Worm (Caenorhabditis elegans): ENCODE results near the gene ugt-41.

The ugt-41 gene

DNA sequence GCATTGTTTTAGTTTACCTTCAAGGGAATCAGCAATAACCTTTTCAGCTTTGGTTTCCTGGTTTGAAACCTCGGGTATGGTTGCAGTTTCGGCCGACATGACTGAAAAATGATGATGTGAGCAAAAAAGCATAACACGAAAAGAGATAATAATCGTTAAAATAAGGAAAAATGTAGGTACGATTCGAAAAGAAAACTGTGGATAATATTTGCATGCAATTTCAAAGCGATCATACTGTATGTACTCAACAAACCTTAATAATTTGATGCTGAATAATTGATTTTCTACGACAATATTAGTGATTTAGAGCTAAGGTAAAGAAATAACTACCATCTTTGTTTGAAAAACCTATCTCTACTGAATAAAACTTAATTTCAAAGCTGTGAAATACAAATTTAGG is 32.6 kb upstream of the ugt-41 start, which contains the start of gene attf-2:
TSS of gene attf-2 (minus strand) at position 101 of the 400 bp plus-strand sequence.
- TF ChIP-seq hmbx-1 (tag; optimal IDR thresholded peaks at IDR 0.05): no peak
- no peak for TF ChIP-seq ets-7 (tag; optimal IDR thresholded peaks at IDR 0.05)
- no peak for TF ChIP-seq aly-1 (tag; optimal IDR thresholded peaks at IDR 0.05)
- no peak for TF ChIP-seq ceh-13 (GFP tag; optimal IDR thresholded peaks at IDR 0.05)

DNA sequence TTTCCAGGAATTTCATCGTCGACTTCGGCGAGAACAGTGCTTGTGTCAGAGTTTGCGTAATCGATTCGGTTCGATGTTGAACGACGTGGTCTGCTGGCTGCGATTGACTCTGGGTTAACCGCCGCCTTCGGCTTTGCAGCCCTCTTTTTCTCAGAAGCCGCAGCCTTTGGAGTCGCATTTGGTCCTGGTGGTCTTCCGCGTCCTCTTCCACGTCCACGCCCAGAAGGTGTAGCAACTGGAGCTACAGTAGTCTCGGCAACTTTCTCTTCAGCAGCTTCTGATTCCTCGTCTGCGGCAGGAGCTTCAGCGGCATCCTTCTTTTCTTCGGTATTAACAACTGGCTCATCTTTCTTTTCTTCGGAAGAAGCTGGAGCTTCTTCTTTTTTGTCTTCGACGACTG is 31.4 kb upstream of the ugt-41 start:
- TF ChIP-seq hmg-4 (GFP tag; optimal IDR thresholded peaks at IDR 0.05) (no peak), scrt-1 (GFP tag; IDR thresholded peaks at IDR 0.05) (no peak), sea-1 (GFP tag; conservative IDR thresholded peaks at IDR 0.05) (no peak), F13C5.2 (tag; optimal IDR thresholded peaks at IDR 0.05) (no peak), flt-1 (GFP tag; IDR thresholded peaks at IDR 0.05) (no peak), ets-7 (tag; optimal IDR thresholded peaks at IDR 0.05) (no peak), hmbx-1 (tag; optimal IDR thresholded peaks at IDR 0.05) (no peak)

DNA sequence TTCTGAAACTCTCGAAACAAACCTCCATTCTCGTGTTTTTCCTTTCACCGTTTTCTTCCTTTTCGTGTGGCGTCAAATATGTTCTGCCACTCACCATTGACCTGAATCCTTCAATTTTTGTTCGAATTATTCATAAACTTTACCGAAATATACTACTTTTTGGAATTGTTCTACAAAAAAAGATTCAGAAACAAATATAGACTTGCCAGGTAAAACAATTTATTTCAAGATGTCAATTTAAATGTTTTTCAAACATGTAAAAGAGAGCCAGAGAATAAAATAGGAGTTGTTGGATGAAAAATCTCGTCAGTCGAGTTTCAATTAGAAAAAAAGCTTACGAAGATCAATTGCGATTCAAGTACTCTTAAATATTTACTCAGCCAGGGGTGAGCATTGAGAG is 30.2 kb upstream of the ugt-41 start, which contains the start of gene F09G2.8:
TSS of gene F09G2.8 (minus strand) at position 101 of the 400 bp plus-strand sequence.
- no peak for TF ChIP-seq hmg-4 (GFP tag; optimal IDR thresholded peaks at IDR 0.05)
- no peak for TF ChIP-seq ama-1 (optimal IDR thresholded peaks at IDR 0.05)
- TF ChIP-seq hmbx-1 (tag; optimal IDR thresholded peaks at IDR 0.05): no peak

DNA sequence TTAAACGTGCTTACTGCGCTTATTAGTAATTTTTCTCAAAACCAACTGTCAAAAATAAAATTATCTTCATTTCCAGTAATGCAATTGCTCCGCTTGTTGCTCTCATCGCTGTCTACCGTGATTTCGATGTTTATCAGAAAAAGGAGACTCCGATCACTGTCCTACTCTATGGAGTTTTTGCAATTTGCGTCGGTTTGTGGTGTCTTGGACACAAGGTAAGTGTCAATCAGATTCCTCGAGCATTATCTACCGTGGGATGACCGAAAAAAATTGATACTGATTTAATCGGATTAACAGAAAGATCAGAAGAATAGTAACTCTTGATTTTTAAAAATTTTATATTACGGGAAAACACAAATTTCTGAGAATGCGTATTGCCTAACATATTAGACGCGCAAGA is 23.9 kb upstream of the ugt-41 start:
- TF ChIP-seq pes-1 (GFP tag; IDR thresholded peaks at IDR 0.05) (no peak), sea-1 (GFP tag; conservative IDR thresholded peaks at IDR 0.05) (no peak), B0310.2 (tag; optimal IDR thresholded peaks at IDR 0.05) (no peak), hnd-1 (tag; optimal IDR thresholded peaks at IDR 0.05) (no peak), tbx-11 (GFP tag; IDR thresholded peaks at IDR 0.05) (no peak), hmbx-1 (tag; optimal IDR thresholded peaks at IDR 0.05) (no peak), flt-1 (GFP tag; IDR thresholded peaks at IDR 0.05) (no peak), ceh-36 (tag; optimal IDR thresholded peaks at IDR 0.05) (no peak), ceh-13 (GFP tag; optimal IDR thresholded peaks at IDR 0.05) (no peak), tbx-37 (GFP tag; conservative IDR thresholded peaks at IDR 0.05) (no peak), tra-4 (tag; optimal IDR thresholded peaks at IDR 0.05) (no peak), scrt-1 (GFP tag; IDR thresholded peaks at IDR 0.05) (no peak), hmg-4 (GFP tag; optimal IDR thresholded peaks at IDR 0.05) (no peak), ama-1 (optimal IDR thresholded peaks at IDR 0.05) (no peak), aly-1 (tag; optimal IDR thresholded peaks at IDR 0.05) (no peak), F13C5.2 (tag; optimal IDR thresholded peaks at IDR 0.05) (no peak), ets-7 (tag; optimal IDR thresholded peaks at IDR 0.05) (no peak)

DNA sequence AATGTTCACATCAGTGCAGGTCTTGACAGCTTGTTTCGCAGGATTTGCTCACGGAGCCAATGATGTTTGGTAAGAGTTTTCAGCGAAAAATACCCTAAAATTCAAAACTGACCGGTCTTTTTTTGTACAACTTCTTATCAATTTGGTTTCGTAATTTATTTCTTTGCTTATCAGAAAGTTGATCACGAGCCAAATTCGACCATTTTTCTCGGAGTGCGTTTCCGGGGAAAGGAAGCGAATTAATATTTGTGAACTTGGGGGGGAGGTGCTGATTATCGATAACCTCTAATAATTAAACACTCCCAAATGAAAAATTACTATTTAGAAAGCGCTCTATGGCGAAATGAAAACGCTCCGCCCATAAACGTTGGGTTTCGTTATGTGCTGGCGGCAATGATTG is 23.2 kb upstream of the ugt-41 start:
- TF ChIP-seq tra-4 (tag; optimal IDR thresholded peaks at IDR 0.05) (no peak), B0310.2 (tag; optimal IDR thresholded peaks at IDR 0.05) (no peak), hmg-4 (GFP tag; optimal IDR thresholded peaks at IDR 0.05) (no peak), F13C5.2 (tag; optimal IDR thresholded peaks at IDR 0.05) (no peak), tbx-11 (GFP tag; IDR thresholded peaks at IDR 0.05) (no peak), flt-1 (GFP tag; IDR thresholded peaks at IDR 0.05) (no peak), ceh-36 (tag; optimal IDR thresholded peaks at IDR 0.05) (no peak), ets-7 (tag; optimal IDR thresholded peaks at IDR 0.05) (no peak), aly-1 (tag; optimal IDR thresholded peaks at IDR 0.05) (no peak), hmbx-1 (tag; optimal IDR thresholded peaks at IDR 0.05) (no peak), sea-1 (GFP tag; conservative IDR thresholded peaks at IDR 0.05) (no peak), ama-1 (optimal IDR thresholded peaks at IDR 0.05) (no peak), pes-1 (GFP tag; IDR thresholded peaks at IDR 0.05) (no peak), ceh-13 (GFP tag; optimal IDR thresholded peaks at IDR 0.05) (no peak), tbx-37 (GFP tag; conservative IDR thresholded peaks at IDR 0.05) (no peak), hnd-1 (tag; optimal IDR thresholded peaks at IDR 0.05) (no peak)

DNA sequence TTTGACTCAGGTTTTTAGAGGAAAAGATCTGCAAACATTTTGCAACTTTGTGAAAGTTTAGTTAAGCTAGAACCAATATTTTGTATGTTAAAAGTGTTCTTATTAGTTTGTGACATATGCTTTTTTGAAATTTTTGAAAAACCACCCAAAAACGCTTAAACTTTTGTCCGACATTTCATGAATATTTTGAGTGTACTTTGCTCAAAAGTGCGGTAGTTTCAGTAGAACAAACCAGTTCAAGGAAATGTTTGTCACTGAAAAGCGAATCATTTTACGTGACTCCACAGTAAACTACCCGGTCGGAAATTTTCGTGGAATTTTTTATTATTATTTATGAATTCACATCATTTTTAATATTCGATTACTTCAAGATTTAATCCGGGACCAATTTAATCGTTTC is 21.2 kb upstream of the ugt-41 start, which contains the start of gene pitr-5:
TSS of gene pitr-5 (plus strand) at position 301 of the 400 bp plus-strand sequence.
- TF ChIP-seq ceh-13 (GFP tag; optimal IDR thresholded peaks at IDR 0.05): no peak
- no peak for TF ChIP-seq hmg-4 (GFP tag; optimal IDR thresholded peaks at IDR 0.05)
- no peak for TF ChIP-seq tbx-37 (GFP tag; conservative IDR thresholded peaks at IDR 0.05)
- no peak for TF ChIP-seq scrt-1 (GFP tag; IDR thresholded peaks at IDR 0.05)
- no peak for TF ChIP-seq hnd-1 (tag; optimal IDR thresholded peaks at IDR 0.05)
- TF ChIP-seq ama-1 (optimal IDR thresholded peaks at IDR 0.05): no peak
- TF ChIP-seq B0310.2 (tag; optimal IDR thresholded peaks at IDR 0.05): no peak
- TF ChIP-seq tra-4 (tag; optimal IDR thresholded peaks at IDR 0.05): no peak
- no peak for TF ChIP-seq sea-1 (GFP tag; conservative IDR thresholded peaks at IDR 0.05)
- no peak for TF ChIP-seq ceh-36 (tag; optimal IDR thresholded peaks at IDR 0.05)
- no peak for TF ChIP-seq pes-1 (GFP tag; IDR thresholded peaks at IDR 0.05)
- TF ChIP-seq tbx-11 (GFP tag; IDR thresholded peaks at IDR 0.05): no peak
- no peak for TF ChIP-seq flt-1 (GFP tag; IDR thresholded peaks at IDR 0.05)
- TF ChIP-seq aly-1 (tag; optimal IDR thresholded peaks at IDR 0.05): no peak
- no peak for TF ChIP-seq ets-7 (tag; optimal IDR thresholded peaks at IDR 0.05)
- no peak for TF ChIP-seq hmbx-1 (tag; optimal IDR thresholded peaks at IDR 0.05)
- TF ChIP-seq F13C5.2 (tag; optimal IDR thresholded peaks at IDR 0.05): no peak

DNA sequence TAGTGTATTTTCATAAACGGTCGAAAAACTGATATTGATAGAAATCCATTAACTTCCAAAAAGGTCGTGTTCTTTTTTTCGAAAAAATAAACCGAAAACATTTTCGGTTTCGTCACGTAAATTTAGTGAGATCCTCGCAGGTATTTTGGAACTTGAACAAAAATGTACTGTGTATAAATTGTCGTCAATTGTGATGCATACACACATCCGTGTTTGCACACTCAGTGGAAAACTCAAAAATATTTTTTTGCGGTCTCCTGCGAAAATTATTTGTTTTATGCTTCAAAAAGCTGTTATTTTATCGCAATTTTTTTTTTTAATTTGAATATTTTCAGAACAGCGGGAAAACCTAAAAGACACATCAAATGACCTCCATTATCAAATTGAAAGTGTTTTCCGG is 15.4 kb upstream of the ugt-41 start, which contains the start of gene cpsf-2:
TSS of gene cpsf-2 (plus strand) at position 330 of the 400 bp plus-strand sequence.
- TF ChIP-seq tbx-37 (GFP tag; conservative IDR thresholded peaks at IDR 0.05) (no peak), F13C5.2 (tag; optimal IDR thresholded peaks at IDR 0.05) (no peak), B0310.2 (tag; optimal IDR thresholded peaks at IDR 0.05) (no peak), hmbx-1 (tag; optimal IDR thresholded peaks at IDR 0.05) (no peak), tra-4 (tag; optimal IDR thresholded peaks at IDR 0.05) (no peak)

DNA sequence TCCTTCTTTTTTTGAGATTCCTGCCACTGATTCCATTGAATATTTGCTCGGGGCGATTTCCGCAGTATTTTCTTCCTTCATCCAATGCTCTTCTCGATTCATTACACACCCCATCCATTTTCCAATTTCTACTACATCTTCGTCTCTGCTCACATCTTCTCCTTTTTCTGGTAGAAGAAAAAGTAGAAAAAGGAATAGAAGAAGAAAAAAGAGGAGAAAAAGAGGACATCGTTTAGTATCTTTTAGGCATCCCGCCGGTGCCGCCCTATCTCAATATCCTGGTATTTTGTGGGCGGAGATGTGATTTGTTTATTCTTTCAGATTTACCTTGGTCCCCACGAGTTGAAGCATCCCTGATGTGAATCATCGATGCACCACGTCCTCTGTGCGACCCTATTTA is 11.8 kb upstream of the ugt-41 start, which contains the start of gene lgc-39:
TSS of gene lgc-39 (plus strand) at position 301 of the 400 bp plus-strand sequence.
- TF ChIP-seq F13C5.2 (tag; optimal IDR thresholded peaks at IDR 0.05): no peak
- no peak for TF ChIP-seq ceh-36 (tag; optimal IDR thresholded peaks at IDR 0.05)
- TF ChIP-seq aly-1 (tag; optimal IDR thresholded peaks at IDR 0.05): no peak
- TF ChIP-seq flt-1 (GFP tag; IDR thresholded peaks at IDR 0.05): no peak
- no peak for TF ChIP-seq tra-4 (tag; optimal IDR thresholded peaks at IDR 0.05)
- no peak for TF ChIP-seq hnd-1 (tag; optimal IDR thresholded peaks at IDR 0.05)
- TF ChIP-seq hmbx-1 (tag; optimal IDR thresholded peaks at IDR 0.05): no peak
- no peak for TF ChIP-seq tbx-11 (GFP tag; IDR thresholded peaks at IDR 0.05)
- TF ChIP-seq ama-1 (optimal IDR thresholded peaks at IDR 0.05): no peak
- TF ChIP-seq pes-1 (GFP tag; IDR thresholded peaks at IDR 0.05): no peak
- TF ChIP-seq sea-1 (GFP tag; conservative IDR thresholded peaks at IDR 0.05): no peak
